Fruit fly (Drosophila melanogaster) whole organism, embryonic: ENCODE measurements around the gene CG15368.
A peak's percentile ranks its signal among the peaks of the same experiment; 100 is the strongest.

ENCODE experiments used
- ATbp ChIP-seq: fragments of 200-800 bp; sonication (Bioruptor generic); optimal IDR thresholded peaks from 2 replicates; lab custom pipeline; 2017; ENCODE audit warnings: missing biosample characterization, mild to moderate bottlenecking, missing genetic modification characterization, missing genetic modification reagents
- Atf-2 ChIP-seq: fragments of 200-800 bp; sonication (Bioruptor generic); optimal IDR thresholded peaks from 2 replicates; lab custom pipeline; 2016; ENCODE audit warnings: missing biosample characterization, missing genetic modification characterization
- Atf3 ChIP-seq: fragments of 200-800 bp; sonication (Bioruptor generic); optimal IDR thresholded peaks from 3 replicates; lab custom pipeline; 2016; ENCODE audit warnings: missing biosample characterization, missing genetic modification characterization
- B-H2 ChIP-seq: fragments of 200-800 bp; sonication (Bioruptor generic); optimal IDR thresholded peaks from 2 replicates; lab custom pipeline; 2018; ENCODE audit warnings: missing biosample characterization, mild to moderate bottlenecking, missing genetic modification characterization
- CG10209 ChIP-seq: fragments of 200-800 bp; sonication (Bioruptor generic); optimal IDR thresholded peaks from 3 replicates; lab custom pipeline; 2017; ENCODE audit warnings: missing biosample characterization, mild to moderate bottlenecking, missing genetic modification characterization, missing genetic modification reagents
- CG1024 ChIP-seq: fragments of 200-800 bp; sonication (Bioruptor generic); IDR thresholded peaks from 2 replicates; pipeline ENCODE4 v1.3.6; 2022; ENCODE audit warnings: missing biosample characterization, missing genetic modification characterization
- CG10543 ChIP-seq: fragments of 200-800 bp; sonication (Bioruptor generic); optimal IDR thresholded peaks from 3 replicates; lab custom pipeline; 2017; ENCODE audit warnings: missing biosample characterization, mild to moderate bottlenecking, missing genetic modification characterization, moderate library complexity
- CG11456 ChIP-seq: fragments of 200-800 bp; sonication (Bioruptor generic); IDR thresholded peaks from 3 replicates; pipeline ENCODE4 v1.3.6; 2022; ENCODE audit warnings: missing biosample characterization, missing genetic modification characterization
- CG11695 ChIP-seq: fragments of 200-800 bp; sonication (Bioruptor generic); IDR thresholded peaks from 3 replicates; pipeline ENCODE4 v1.3.6; 2022; ENCODE audit warnings: missing biosample characterization, missing genetic modification characterization
- CG12236 ChIP-seq: fragments of 200-800 bp; sonication (Bioruptor generic); optimal IDR thresholded peaks from 2 replicates; lab custom pipeline; 2016; ENCODE audit warnings: missing biosample characterization, missing genetic modification characterization
- CG14050 ChIP-seq: fragments of 200-800 bp; sonication (Bioruptor generic); IDR thresholded peaks from 3 replicates; pipeline ENCODE4 v1.3.6; 2022; ENCODE audit warnings: missing biosample characterization, missing genetic modification characterization
- CG14965 ChIP-seq: fragments of 200-800 bp; sonication (Bioruptor generic); optimal IDR thresholded peaks from 2 replicates; lab custom pipeline; 2016; ENCODE audit warnings: missing biosample characterization, missing genetic modification characterization, borderline replicate concordance
- CG15479 ChIP-seq: fragments of 200-800 bp; sonication (Bioruptor generic); optimal IDR thresholded peaks from 3 replicates; lab custom pipeline; 2019; ENCODE audit warnings: missing biosample characterization, mild to moderate bottlenecking, missing genetic modification characterization, moderate library complexity
- CG3065 ChIP-seq: fragments of 200-800 bp; sonication (Bioruptor generic); optimal IDR thresholded peaks from 2 replicates; lab custom pipeline; 2016; ENCODE audit warnings: missing biosample characterization, missing genetic modification characterization
- CG34376 ChIP-seq: fragments of 200-800 bp; sonication (Bioruptor generic); optimal IDR thresholded peaks from 2 replicates; lab custom pipeline; 2018; ENCODE audit warnings: missing biosample characterization, mild to moderate bottlenecking, missing genetic modification characterization
- CG3995 ChIP-seq: fragments of 200-800 bp; sonication (Bioruptor generic); optimal IDR thresholded peaks from 3 replicates; lab custom pipeline; 2016; ENCODE audit warnings: missing biosample characterization, missing genetic modification characterization
- CG5180 ChIP-seq: fragments of 200-800 bp; sonication (Bioruptor generic); optimal IDR thresholded peaks from 3 replicates; lab custom pipeline; 2017; ENCODE audit warnings: missing biosample characterization, missing genetic modification characterization, mild to moderate bottlenecking, moderate library complexity, missing genetic modification reagents
- CG6272 ChIP-seq: fragments of 200-800 bp; sonication (Bioruptor generic); IDR thresholded peaks from 2 replicates; pipeline ENCODE4 v1.3.6; 2022; ENCODE audit warnings: missing biosample characterization, missing genetic modification characterization
- CG7987 ChIP-seq: fragments of 200-800 bp; sonication (Bioruptor generic); optimal IDR thresholded peaks from 2 replicates; lab custom pipeline; 2018; ENCODE audit warnings: missing biosample characterization, mild to moderate bottlenecking, missing genetic modification characterization, moderate library complexity
- CG8281 ChIP-seq: fragments of 200-800 bp; sonication (Bioruptor generic); optimal IDR thresholded peaks from 2 replicates; lab custom pipeline; 2018; ENCODE audit warnings: missing biosample characterization, mild to moderate bottlenecking, missing genetic modification characterization, moderate library complexity
- CkIIα-i1 ChIP-seq: fragments of 200-800 bp; sonication (Bioruptor generic); IDR thresholded peaks from 2 replicates; pipeline ENCODE4 v1.3.6; 2022; ENCODE audit warnings: missing biosample characterization, missing genetic modification characterization
- ERR ChIP-seq: fragments of 200-800 bp; sonication (Bioruptor generic); optimal IDR thresholded peaks from 2 replicates; lab custom pipeline; 2016; ENCODE audit warnings: missing biosample characterization, missing genetic modification characterization
- Elba2 ChIP-seq: fragments of 200-800 bp; sonication (Bioruptor generic); optimal IDR thresholded peaks from 3 replicates; lab custom pipeline; 2016; ENCODE audit warnings: missing biosample characterization, missing genetic modification characterization
- Ets97D ChIP-seq: fragments of 200-800 bp; sonication (Bioruptor generic); optimal IDR thresholded peaks from 3 replicates; lab custom pipeline; 2016; ENCODE audit warnings: missing biosample characterization, missing genetic modification characterization
- Fer1 ChIP-seq: fragments of 200-800 bp; sonication (Bioruptor generic); optimal IDR thresholded peaks from 2 replicates; lab custom pipeline; 2017; ENCODE audit warnings: missing biosample characterization, mild to moderate bottlenecking, missing genetic modification characterization
- Fer3 ChIP-seq: fragments of 200-800 bp; sonication (Bioruptor generic); optimal IDR thresholded peaks from 2 replicates; lab custom pipeline; 2018; ENCODE audit warnings: missing biosample characterization, mild to moderate bottlenecking, missing genetic modification characterization, moderate library complexity
- HLH3B ChIP-seq: fragments of 200-800 bp; sonication (Bioruptor generic); IDR thresholded peaks from 2 replicates; pipeline ENCODE4 v1.3.6; 2022; ENCODE audit warnings: missing biosample characterization, missing genetic modification characterization
- Kr ChIP-seq: fragments of 200-800 bp; sonication (Bioruptor generic); optimal IDR thresholded peaks from 2 replicates; lab custom pipeline; 2017; ENCODE audit warnings: missing biosample characterization, mild to moderate bottlenecking, missing genetic modification characterization
- MESR4 ChIP-seq: fragments of 200-800 bp; sonication (Bioruptor generic); optimal IDR thresholded peaks from 2 replicates; lab custom pipeline; 2018; ENCODE audit warnings: missing biosample characterization, mild to moderate bottlenecking, missing genetic modification characterization, moderate library complexity
- Max ChIP-seq: fragments of 200-800 bp; sonication (Bioruptor generic); optimal IDR thresholded peaks from 2 replicates; lab custom pipeline; 2016; ENCODE audit warnings: missing biosample characterization, mild to moderate bottlenecking, missing genetic modification characterization
- NC2α ChIP-seq: fragments of 200-800 bp; sonication (Bioruptor generic); optimal IDR thresholded peaks from 2 replicates; lab custom pipeline; 2016; ENCODE audit warnings: missing biosample characterization, missing genetic modification characterization
- Oli ChIP-seq: fragments of 200-800 bp; sonication (Bioruptor generic); optimal IDR thresholded peaks from 2 replicates; lab custom pipeline; 2018; ENCODE audit warnings: missing biosample characterization, mild to moderate bottlenecking, missing genetic modification characterization, moderate library complexity
- Rx ChIP-seq: fragments of 200-800 bp; sonication (Bioruptor generic); IDR thresholded peaks from 2 replicates; pipeline ENCODE4 v1.3.6; 2022; ENCODE audit warnings: missing biosample characterization, missing genetic modification characterization
- Taf1 ChIP-seq: fragments of 200-800 bp; sonication (Bioruptor generic); IDR thresholded peaks from 2 replicates; pipeline ENCODE4 v1.3.6; 2022; ENCODE audit warnings: missing biosample characterization, missing genetic modification characterization
- YL-1 ChIP-seq: fragments of 200-800 bp; sonication (Bioruptor generic); optimal IDR thresholded peaks from 3 replicates; lab custom pipeline; 2017; ENCODE audit warnings: missing biosample characterization, mild to moderate bottlenecking, missing genetic modification characterization
- amos ChIP-seq: fragments of 200-800 bp; sonication (Bioruptor generic); IDR thresholded peaks from 2 replicates; pipeline ENCODE4 v1.3.6; 2022; ENCODE audit warnings: missing biosample characterization, missing genetic modification characterization; ENCODE audit not compliant: partially characterized antibody
- chif ChIP-seq, 2 experiments: fragments of 200-800 bp; sonication (Bioruptor generic); optimal IDR thresholded peaks; 3 replicates each; lab custom pipeline; 2016; ENCODE audit warnings: missing biosample characterization in 2 of 2, missing genetic modification characterization in 2 of 2
- chn ChIP-seq: fragments of 200-800 bp; sonication (Bioruptor generic); optimal IDR thresholded peaks from 2 replicates; lab custom pipeline; 2016; ENCODE audit warnings: missing biosample characterization, missing genetic modification characterization
- eyg ChIP-seq: fragments of 200-800 bp; sonication (Bioruptor generic); optimal IDR thresholded peaks from 3 replicates; lab custom pipeline; 2016; ENCODE audit warnings: missing biosample characterization, missing genetic modification characterization
- fd96Cb ChIP-seq: fragments of 200-800 bp; sonication (Bioruptor generic); optimal IDR thresholded peaks from 2 replicates; lab custom pipeline; 2018; ENCODE audit warnings: missing biosample characterization, mild to moderate bottlenecking, missing genetic modification characterization, moderate library complexity
- kni ChIP-seq: fragments of 200-800 bp; sonication (Bioruptor generic); optimal IDR thresholded peaks from 3 replicates; lab custom pipeline; 2017; ENCODE audit warnings: mild to moderate bottlenecking, missing biosample characterization, missing genetic modification reagents, missing genetic modification characterization
- maf-S ChIP-seq: fragments of 200-800 bp; sonication (Bioruptor generic); optimal IDR thresholded peaks from 2 replicates; lab custom pipeline; 2016; ENCODE audit warnings: missing biosample characterization, missing genetic modification characterization
- mld ChIP-seq: fragments of 200-800 bp; sonication (Bioruptor generic); IDR thresholded peaks from 3 replicates; pipeline ENCODE4 v1.3.6; 2022; ENCODE audit warnings: missing biosample characterization, missing genetic modification characterization; ENCODE audit not compliant: partially characterized antibody
- pfk ChIP-seq: fragments of 200-800 bp; sonication (Bioruptor generic); optimal IDR thresholded peaks from 2 replicates; lab custom pipeline; 2018; ENCODE audit warnings: missing biosample characterization, mild to moderate bottlenecking, missing genetic modification characterization, moderate library complexity
- slbo ChIP-seq: fragments of 200-800 bp; sonication (Bioruptor generic); IDR thresholded peaks from 2 replicates; pipeline ENCODE4 v1.3.6; 2022; ENCODE audit warnings: missing biosample characterization, missing genetic modification characterization
- sug ChIP-seq: fragments of 200-800 bp; optimal IDR thresholded peaks from 2 replicates; lab custom pipeline; 2019; ENCODE audit warnings: missing biosample characterization, mild to moderate bottlenecking, missing genetic modification characterization, moderate library complexity
- tgo ChIP-seq: fragments of 200-800 bp; sonication (Bioruptor generic); IDR thresholded peaks from 3 replicates; pipeline ENCODE4 v1.3.6; 2022; ENCODE audit warnings: missing biosample characterization, missing genetic modification characterization
- ttk ChIP-seq: fragments of 200-800 bp; sonication (Bioruptor generic); IDR thresholded peaks from 2 replicates; pipeline ENCODE4 v2.1.2; 2022; ENCODE audit warnings: missing biosample characterization, missing genetic modification characterization
- vfl ChIP-seq: fragments of 200-800 bp; sonication (Bioruptor generic); optimal IDR thresholded peaks from 2 replicates; lab custom pipeline; 2016; ENCODE audit warnings: missing biosample characterization, missing genetic modification characterization
- zfh1 ChIP-seq: fragments of 200-800 bp; sonication (Bioruptor generic); IDR thresholded peaks from 3 replicates; pipeline ENCODE4 v1.3.6; 2022; ENCODE audit warnings: missing biosample characterization, missing genetic modification characterization

The CG15368 gene

DNA sequence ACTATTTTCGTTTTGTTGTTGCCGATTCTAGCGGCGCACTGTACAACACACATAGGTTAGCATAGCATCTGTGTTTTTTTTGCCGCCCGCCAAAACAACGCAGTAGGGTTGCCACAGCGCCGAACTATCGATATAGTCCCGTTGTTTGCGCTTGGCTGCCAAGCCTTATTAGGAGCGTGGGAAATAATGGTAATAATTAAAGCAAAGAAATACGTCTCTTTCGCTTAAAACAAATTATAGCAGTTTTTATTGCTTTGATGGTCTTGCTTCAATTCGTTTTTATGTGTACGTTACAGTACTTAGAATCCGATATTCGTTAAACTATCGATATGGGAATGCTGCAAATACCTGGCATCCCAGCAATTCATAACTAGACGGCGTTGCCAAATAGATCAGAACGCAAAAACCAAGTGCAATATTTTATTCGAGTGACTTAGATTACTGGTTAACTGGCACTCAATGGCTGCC is 27.9 kb downstream of the CG15368 start, which contains the start of the genes mxc and Larp7 (continued):
- TF ChIP-seq Fer1 (no peak), pfk (GFP tag; lab: Kevin White, UChicago) (no peak), CG8281 (tag; lab: Kevin White, UChicago) (no peak), CG34376 (peak; percentile 38), MESR4 (GFP tag; lab: Kevin White, UChicago) (no peak), CG14965 (GFP tag; lab: Kevin White, UChicago) (no peak), slbo (GFP tag; lab: Robert Waterston, UW) (peak; percentile 72), CG10543 (GFP tag; lab: Kevin White, UChicago) (peak; percentile 54), Atf-2 (GFP tag; lab: Kevin White, UChicago) (peak; percentile 48), CG5180 (GFP tag; lab: Kevin White, UChicago) (no peak), tgo (GFP tag; lab: Robert Waterston, UW) (peak; percentile 45), CG11695 (GFP tag; lab: Robert Waterston, UW) (no peak), Max (GFP tag; lab: Kevin White, UChicago) (peak; percentile 68), Rx (GFP tag; lab: Robert Waterston, UW) (no peak), CG10209 (GFP tag; lab: Kevin White, UChicago) (peak; percentile 27), B-H2 (GFP tag; lab: Kevin White, UChicago) (no peak), chif (GFP tag; optimal IDR thresholded peaks at IDR 0.05; lab: Kevin White, UChicago) (peak; percentile 51 to 67), CG3065 (GFP tag; lab: Kevin White, UChicago) (no peak), Kr (GFP tag; lab: Kevin White, UChicago) (no peak), CG1024 (GFP tag; lab: Robert Waterston, UW) (no peak), Ets97D (GFP tag; lab: Kevin White, UChicago) (peak; percentile 64), Taf1 (GFP tag; lab: Robert Waterston, UW) (0 out of 2 replicates have a peak, but pooled peaks have one; percentile 28), kni (GFP tag; lab: Kevin White, UChicago) (peak; percentile 30), CG11456 (GFP tag; lab: Robert Waterston, UW) (0 out of 3 replicates have a peak, but pooled peaks have one; percentile 44), HLH3B (GFP tag; lab: Robert Waterston, UW) (no peak; the same call in 1 of the 2 replicates), NC2α (GFP tag; lab: Kevin White, UChicago) (no peak), mld (GFP tag; lab: Robert Waterston, UW) (peak; percentile 64; the same call in 1 of the 3 replicates), ERR (peak; percentile 24), Elba2 (GFP tag; lab: Kevin White, UChicago) (peak; percentile 82), CG14050 (GFP tag; lab: Robert Waterston, UW) (peak; percentile 24; the same call in 1 of the 3 replicates), Fer3 (tag; lab: Kevin White, UChicago) (no peak), ttk (GFP tag; lab: Robert Waterston, UW) (no peak), CG15479 (no peak), CG6272 (GFP tag; lab: Robert Waterston, UW) (peak; percentile 59), Oli (tag; lab: Kevin White, UChicago) (peak; percentile 44), ATbp (GFP tag; lab: Kevin White, UChicago) (no peak), CkIIα-i1 (no peak), amos (peak; percentile 71), CG12236 (no peak), chn (peak; percentile 49), eyg (GFP tag; lab: Kevin White, UChicago) (peak; percentile 39), fd96Cb (tag; lab: Kevin White, UChicago) (peak; percentile 3), sug (tag; lab: Kevin White, UChicago) (no peak), zfh1 (no peak), YL-1 (GFP tag; lab: Kevin White, UChicago) (peak; percentile 26), CG3995 (GFP tag; lab: Kevin White, UChicago) (peak; percentile 11), Atf3 (GFP tag; lab: Kevin White, UChicago) (no peak), CG7987 (GFP tag; lab: Kevin White, UChicago) (no peak), vfl (GFP tag; lab: Kevin White, UChicago) (peak; percentile 47), maf-S (GFP tag; lab: Kevin White, UChicago) (peak; percentile 53)
